Worm (Caenorhabditis elegans): ENCODE data around the gene sam-10.

DNA sequence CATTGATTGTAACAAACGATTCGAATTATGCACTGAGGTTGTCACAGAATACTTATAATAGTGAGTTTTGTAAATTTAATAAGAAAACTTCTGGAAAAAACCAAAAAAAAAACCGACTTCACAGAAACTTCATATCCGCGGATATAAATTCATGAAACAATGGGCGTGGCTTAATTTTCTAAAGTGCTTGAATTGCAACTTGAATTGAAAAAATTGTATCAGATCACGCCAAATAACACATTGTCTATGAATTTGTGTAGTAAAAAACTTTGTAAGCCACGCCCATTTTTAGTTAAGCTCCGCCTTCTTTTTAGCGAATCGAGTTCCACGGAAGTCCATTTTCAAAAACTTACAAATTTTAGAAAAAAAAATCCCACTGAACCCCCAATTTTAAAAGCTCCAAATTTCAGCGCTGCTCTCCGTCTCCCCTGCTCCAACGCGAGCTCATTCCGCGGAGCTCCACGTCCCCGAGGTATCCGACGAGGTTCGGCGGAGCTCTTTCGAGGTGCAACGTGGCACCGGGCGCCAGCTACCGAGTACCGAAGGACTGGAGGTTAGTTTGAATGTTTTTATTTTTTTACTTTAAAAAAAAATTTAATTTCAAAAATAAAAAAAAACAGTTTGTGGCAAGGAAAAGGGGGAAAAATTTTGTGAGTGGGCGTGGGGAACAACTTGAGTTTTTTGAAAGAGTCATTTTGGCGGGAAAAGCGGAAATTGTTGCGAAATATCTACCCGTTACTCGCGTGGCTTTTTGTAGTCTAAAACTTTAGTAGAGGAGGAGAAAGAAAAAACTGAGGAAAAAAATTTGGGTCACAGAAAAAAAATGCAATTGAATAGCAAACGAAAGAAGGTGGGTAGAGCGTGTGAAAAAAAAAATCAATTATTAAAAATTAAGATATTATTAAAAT is 50.9 kb downstream of the sam-10 start:
- TF ChIP-seq ceh-32 (tag; optimal IDR thresholded peaks at IDR 0.05; ENCODE audit: poor library complexity) (no peak), lsy-2 (tag; optimal IDR thresholded peaks at IDR 0.05) (no peak)
